Fruit fly (Drosophila melanogaster): Measurements from ENCODE around the gene Trm7-34.

Trm7-34 gene

DNA sequence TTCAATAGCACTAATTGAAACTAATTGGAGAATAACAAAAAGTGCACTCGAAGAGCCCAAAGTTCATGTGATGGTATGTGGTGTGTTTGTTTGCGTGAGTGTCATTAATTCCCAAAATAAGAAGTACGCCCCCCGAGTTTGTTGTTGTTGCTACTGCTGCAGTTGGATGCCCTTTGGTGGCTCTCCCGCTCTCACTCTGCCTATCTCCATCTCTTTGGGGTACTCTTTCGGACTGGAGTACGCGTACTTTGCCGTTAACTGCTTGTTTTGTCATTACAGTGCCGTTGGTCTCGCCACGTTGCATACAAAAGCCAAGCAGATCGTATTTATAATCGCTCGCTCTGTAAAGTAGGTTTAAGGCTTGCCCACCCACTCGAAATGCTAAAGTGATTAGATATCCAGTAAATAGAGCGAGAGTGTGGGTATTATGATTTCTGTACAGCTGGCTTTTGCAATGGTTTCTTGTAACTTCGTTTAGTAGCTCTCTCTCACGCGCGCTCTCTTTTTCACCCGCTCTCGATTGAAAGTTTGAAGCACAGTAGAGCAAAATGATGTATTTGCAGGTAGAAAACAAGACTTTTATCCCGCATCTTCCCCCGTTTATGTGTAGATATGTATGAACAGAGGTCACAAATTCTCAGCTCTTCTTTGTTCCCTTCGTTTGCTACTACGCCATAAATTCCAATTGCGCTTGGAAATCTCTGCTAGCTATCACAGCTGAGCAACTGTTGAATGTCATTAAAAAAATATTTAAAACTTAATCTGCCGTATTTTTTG is 21.5 kb downstream of the Trm7-34 start (continued):
- no peak for TF ChIP-seq fd59A (GFP tag; optimal IDR thresholded peaks at IDR 0.05)
- TF ChIP-seq OdsH (GFP tag; optimal IDR thresholded peaks at IDR 0.05), result peak; percentile 47
- no peak for TF ChIP-seq fkh (GFP tag; optimal IDR thresholded peaks at IDR 0.05)
- no peak for TF ChIP-seq CG6854 (GFP tag; optimal IDR thresholded peaks at IDR 0.05)
- peak; percentile 47 for TF ChIP-seq CG34406 (GFP tag; optimal IDR thresholded peaks at IDR 0.05)
- 0 out of 3 replicates have a peak, but pooled peaks have one; percentile 25 for TF ChIP-seq CG6163 (GFP tag; IDR thresholded peaks at IDR 0.05)
- TF ChIP-seq dsx (GFP tag; optimal IDR thresholded peaks at IDR 0.05; ENCODE audit: poor library complexity, severe bottlenecking), result no peak
- TF ChIP-seq achi (GFP tag; optimal IDR thresholded peaks at IDR 0.05), result peak; percentile 39
- peak; percentile 69 for TF ChIP-seq esn (GFP tag; optimal IDR thresholded peaks at IDR 0.05)
- TF ChIP-seq dac (GFP tag; optimal IDR thresholded peaks at IDR 0.05), result peak; percentile 41
- TF ChIP-seq Met (GFP tag; optimal IDR thresholded peaks at IDR 0.05), result peak; percentile 71
- peak; percentile 80 for TF ChIP-seq Sox14 (GFP tag; optimal IDR thresholded peaks at IDR 0.05)
- TF ChIP-seq fd85E (GFP tag; optimal IDR thresholded peaks at IDR 0.05), result no peak
- TF ChIP-seq acj6 (GFP tag; optimal IDR thresholded peaks at IDR 0.05), result peak; percentile 51
- TF ChIP-seq spab (GFP tag; optimal IDR thresholded peaks at IDR 0.05), result no peak
- peak; percentile 42 for TF ChIP-seq CG4318 (GFP tag; optimal IDR thresholded peaks at IDR 0.05)
- peak; percentile 89 for TF ChIP-seq svp (GFP tag)
- peak; percentile 10 for TF ChIP-seq CG11762 (GFP tag; optimal IDR thresholded peaks at IDR 0.05; ENCODE audit: insufficient read depth)
- no peak for TF ChIP-seq CG9139 (GFP tag; optimal IDR thresholded peaks at IDR 0.05)

DNA sequence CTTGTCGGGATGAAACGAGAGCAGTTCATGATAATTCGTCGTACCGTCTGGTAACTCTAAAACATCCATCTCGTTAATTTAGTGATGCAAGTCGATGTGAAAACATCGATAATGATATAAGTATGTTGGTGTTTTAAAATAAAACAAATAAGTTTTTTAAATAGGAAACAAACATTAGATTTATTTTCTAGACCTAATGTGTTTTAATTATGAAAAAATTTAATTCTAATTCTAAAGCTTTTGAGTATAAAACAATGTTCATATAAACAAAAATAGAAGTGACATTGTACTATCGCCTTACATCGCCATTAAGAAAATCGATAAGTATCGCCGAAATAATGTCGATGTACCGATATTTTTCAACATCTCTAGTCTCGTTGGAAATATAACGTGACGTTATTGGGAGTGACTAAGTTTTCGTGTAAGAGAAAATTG is 22.6 kb downstream of the Trm7-34 start, which contains the start of gene Rab11:
Gene Rab11, plus strand, starts transcription at position 363 of the 435 bp plus-strand sequence.
- TF ChIP-seq Hr39 (GFP tag; optimal IDR thresholded peaks at IDR 0.05) (peak; percentile 47), CG31627 (GFP tag; optimal IDR thresholded peaks at IDR 0.05) (peak; percentile 48), CG3032 (tag; optimal IDR thresholded peaks at IDR 0.05) (peak; percentile 41), Ets21C (GFP tag; optimal IDR thresholded peaks at IDR 0.05) (no peak), spab (GFP tag; optimal IDR thresholded peaks at IDR 0.05) (no peak), CG16779 (tag; optimal IDR thresholded peaks at IDR 0.05) (no peak), eg (GFP tag; IDR thresholded peaks at IDR 0.05) (no peak), Met (GFP tag; optimal IDR thresholded peaks at IDR 0.05) (peak; percentile 47), Ets96B (tag; optimal IDR thresholded peaks at IDR 0.05) (no peak), topi (GFP tag; optimal IDR thresholded peaks at IDR 0.05) (peak; percentile 54), Sox102F (GFP tag; optimal IDR thresholded peaks at IDR 0.05) (peak; percentile 8), dsx (GFP tag; optimal IDR thresholded peaks at IDR 0.05; ENCODE audit: poor library complexity, severe bottlenecking) (no peak), cyc (GFP tag; optimal IDR thresholded peaks at IDR 0.05) (peak; percentile 15), vri (GFP tag; optimal IDR thresholded peaks at IDR 0.05) (no peak), OdsH (GFP tag; optimal IDR thresholded peaks at IDR 0.05) (peak; percentile 52), CG34406 (GFP tag; optimal IDR thresholded peaks at IDR 0.05) (no peak), Hr38 (GFP tag; optimal IDR thresholded peaks at IDR 0.05) (no peak), esn (GFP tag; optimal IDR thresholded peaks at IDR 0.05) (peak; percentile 64), CG32006 (GFP tag; optimal IDR thresholded peaks at IDR 0.05) (peak; percentile 27), CG1621 (tag; optimal IDR thresholded peaks at IDR 0.05) (no peak), CG6792 (GFP tag; optimal IDR thresholded peaks at IDR 0.05) (peak; percentile 31), Eip78C (GFP tag) (peak; percentile 49), CG6808 (GFP tag; optimal IDR thresholded peaks at IDR 0.05) (no peak), fd59A (GFP tag; optimal IDR thresholded peaks at IDR 0.05) (no peak), CG6163 (GFP tag; IDR thresholded peaks at IDR 0.05) (no peak; the same call in 2 of the 3 replicates), net (GFP tag; optimal IDR thresholded peaks at IDR 0.05) (no peak), CG6276 (GFP tag; optimal IDR thresholded peaks at IDR 0.05) (no peak), pdm3 (GFP tag; optimal IDR thresholded peaks at IDR 0.05) (no peak), CG15336 (GFP tag; IDR thresholded peaks at IDR 0.05) (no peak), achi (GFP tag; optimal IDR thresholded peaks at IDR 0.05) (peak; percentile 15), acj6 (GFP tag; optimal IDR thresholded peaks at IDR 0.05) (peak; percentile 48), CG10669 (GFP tag; optimal IDR thresholded peaks at IDR 0.05) (no peak), salr (GFP tag; optimal IDR thresholded peaks at IDR 0.05) (no peak), CG10631 (GFP tag; optimal IDR thresholded peaks at IDR 0.05) (peak; percentile 53), Gug (GFP tag; IDR thresholded peaks at IDR 0.05) (no peak), Blimp-1 (GFP tag; optimal IDR thresholded peaks at IDR 0.05) (no peak), CG6854 (GFP tag; optimal IDR thresholded peaks at IDR 0.05) (no peak), CG11762 (GFP tag; optimal IDR thresholded peaks at IDR 0.05; ENCODE audit: insufficient read depth) (peak; percentile 1), Sox15 (GFP tag; optimal IDR thresholded peaks at IDR 0.05) (peak; percentile 17), CG3919 (GFP tag; optimal IDR thresholded peaks at IDR 0.05) (peak; percentile 48)

Measured in whole organism, prepupa.